Worm (Caenorhabditis elegans) whole organism, L3 larva: ENCODE data around the gene F21D5.5.

ENCODE experiments used
- ama-1 ChIP-seq: fragments of 150-350 bp; optimal IDR thresholded peaks from 2 replicates; lab custom pipeline; 2018
- elt-2 ChIP-seq: sonication (generic microtip); optimal IDR thresholded peaks from 2 replicates; lab custom pipeline; 2016; ENCODE audit warnings: missing genetic modification reagents, mild to moderate bottlenecking, missing genetic modification characterization, missing compliant biosample characterization
- fkh-10 ChIP-seq: sonication (generic microtip); optimal IDR thresholded peaks from 2 replicates; lab custom pipeline; 2017; ENCODE audit warnings: missing biosample characterization, missing genetic modification reagents, missing genetic modification characterization
- lin-39 ChIP-seq: fragments of 150-350 bp; optimal IDR thresholded peaks from 2 replicates; lab custom pipeline; 2018; ENCODE audit warnings: missing biosample characterization, missing genetic modification reagents, missing genetic modification characterization
- nhr-28 ChIP-seq: fragments of 150-350 bp; optimal IDR thresholded peaks from 2 replicates; lab custom pipeline; 2014; ENCODE audit warnings: missing biosample characterization, missing genetic modification characterization
- nhr-76 ChIP-seq: fragments of 150-350 bp; sonication (generic microtip); optimal IDR thresholded peaks from 5 replicates; lab custom pipeline; 2014; ENCODE audit warnings: missing biosample characterization, missing genetic modification characterization
- skn-1 ChIP-seq: fragments of 150-350 bp; optimal IDR thresholded peaks from 2 replicates; lab custom pipeline; 2014; ENCODE audit warnings: missing biosample characterization, missing genetic modification characterization
- unc-39 ChIP-seq: sonication (generic microtip); optimal IDR thresholded peaks from 4 replicates; lab custom pipeline; 2017; ENCODE audit warnings: missing biosample characterization, missing genetic modification characterization
- unc-62 ChIP-seq: fragments of 150-350 bp; sonication (generic microtip); optimal IDR thresholded peaks from 4 replicates; lab custom pipeline; 2014; ENCODE audit warnings: missing biosample characterization, missing genetic modification reagents, missing genetic modification characterization

ce11 chrIV:8739926-8740325 is 732 bp upstream of the F21D5.5 start, which contains the start of gene mrps-33:
- TF ChIP-seq nhr-76 (tag; lab: Kevin White, UChicago) (no peak), skn-1 (tag; lab: Kevin White, UChicago) (no peak), fkh-10 (GFP tag; lab: Kevin White, UChicago) (no peak), unc-39 (tag; lab: Kevin White, UChicago) (no peak), lin-39 (tag; lab: Kevin White, UChicago) (no peak), unc-62 (GFP tag; lab: Kevin White, UChicago) (no peak), elt-2 (tag; lab: Kevin White, UChicago) (no peak), nhr-28 (tag; lab: Kevin White, UChicago) (no peak), ama-1 (lab: Kevin White, UChicago) (no peak)
